Worm (Caenorhabditis elegans): Measurements from ENCODE around the gene hda-2.

ce11 chrII:8071801-8072544, 49.6 kb upstream of the hda-2 start:
- TF ChIP-seq nhr-23 (tag; optimal IDR thresholded peaks at IDR 0.05) (no peak), unc-39 (tag; optimal IDR thresholded peaks at IDR 0.05) (no peak), snpc-4 (tag; optimal IDR thresholded peaks at IDR 0.05) (peak; percentile 38), ama-1 (optimal IDR thresholded peaks at IDR 0.05) (no peak), egl-27 (tag; optimal IDR thresholded peaks at IDR 0.05) (peak; percentile 3), nhr-10 (tag; optimal IDR thresholded peaks at IDR 0.05) (no peak)
